Fruit fly (Drosophila melanogaster) whole organism, embryonic: ENCODE results near the gene caps.
A peak's percentile ranks its signal among the peaks of the same experiment; 100 is the strongest.

ENCODE experiments used
- Atf6 ChIP-seq: fragments of 200-800 bp; sonication (Bioruptor generic); IDR thresholded peaks from 2 replicates; pipeline ENCODE4 v1.3.6; 2022; ENCODE audit warnings: missing biosample characterization, missing genetic modification characterization
- Bgb ChIP-seq: fragments of 200-800 bp; sonication (Bioruptor generic); IDR thresholded peaks from 2 replicates; pipeline ENCODE4 v1.3.6; 2022; ENCODE audit warnings: missing biosample characterization, missing genetic modification characterization; ENCODE audit not compliant: partially characterized antibody
- CG10431 ChIP-seq: fragments of 200-800 bp; sonication (Bioruptor generic); optimal IDR thresholded peaks from 3 replicates; lab custom pipeline; 2018; ENCODE audit warnings: missing biosample characterization, mild to moderate bottlenecking, missing genetic modification characterization
- CG1233 ChIP-seq: fragments of 200-800 bp; sonication (Bioruptor generic); optimal IDR thresholded peaks from 4 replicates; lab custom pipeline; 2018; ENCODE audit warnings: missing biosample characterization, mild to moderate bottlenecking, missing genetic modification characterization
- CG13624 ChIP-seq: fragments of 200-800 bp; sonication (Bioruptor generic); optimal IDR thresholded peaks from 2 replicates; lab custom pipeline; 2016; ENCODE audit warnings: missing biosample characterization, missing genetic modification characterization
- CG13775 ChIP-seq: fragments of 200-800 bp; sonication (Bioruptor generic); optimal IDR thresholded peaks from 3 replicates; lab custom pipeline; 2017; ENCODE audit warnings: missing biosample characterization, mild to moderate bottlenecking, missing genetic modification characterization
- CG14014 ChIP-seq: fragments of 200-800 bp; sonication (Bioruptor generic); IDR thresholded peaks from 2 replicates; pipeline ENCODE4 v1.3.6; 2022; ENCODE audit warnings: missing biosample characterization, missing genetic modification characterization
- CG16863 ChIP-seq: fragments of 200-800 bp; sonication (Bioruptor generic); optimal IDR thresholded peaks from 3 replicates; lab custom pipeline; 2016; ENCODE audit warnings: missing biosample characterization, missing genetic modification characterization
- CG17186 ChIP-seq: fragments of 200-800 bp; sonication (Bioruptor generic); optimal IDR thresholded peaks from 3 replicates; lab custom pipeline; 2017; ENCODE audit warnings: missing biosample characterization, missing genetic modification reagents, missing genetic modification characterization
- CG1832 ChIP-seq: fragments of 200-800 bp; sonication (Bioruptor generic); optimal IDR thresholded peaks from 2 replicates; lab custom pipeline; 2017; ENCODE audit warnings: missing biosample characterization, mild to moderate bottlenecking, missing genetic modification characterization, inconsistent platforms
- CG18764 ChIP-seq: fragments of 200-800 bp; sonication (Bioruptor generic); optimal IDR thresholded peaks from 3 replicates; lab custom pipeline; 2016; ENCODE audit warnings: missing biosample characterization, missing genetic modification characterization
- CG31365 ChIP-seq: fragments of 200-800 bp; sonication (Bioruptor generic); optimal IDR thresholded peaks from 2 replicates; lab custom pipeline; 2018; ENCODE audit warnings: missing biosample characterization, mild to moderate bottlenecking, missing genetic modification characterization
- CG4707 ChIP-seq: fragments of 200-800 bp; sonication (Bioruptor generic); optimal IDR thresholded peaks from 2 replicates; lab custom pipeline; 2018; ENCODE audit warnings: missing biosample characterization, mild to moderate bottlenecking, missing genetic modification characterization, moderate library complexity
- CG4730 ChIP-seq: fragments of 200-800 bp; sonication (Bioruptor generic); IDR thresholded peaks from 2 replicates; pipeline ENCODE4 v1.3.6; 2022; ENCODE audit warnings: missing biosample characterization, missing genetic modification characterization
- CG7839 ChIP-seq: fragments of 200-800 bp; sonication (Bioruptor generic); optimal IDR thresholded peaks from 3 replicates; lab custom pipeline; 2018; ENCODE audit warnings: missing biosample characterization, mild to moderate bottlenecking, missing genetic modification characterization, moderate library complexity
- CG8478 ChIP-seq: fragments of >200 bp; optimal IDR thresholded peaks from 2 replicates; lab custom pipeline; 2018
- CG8924 ChIP-seq: fragments of 200-800 bp; optimal IDR thresholded peaks from 3 replicates; lab custom pipeline; 2019; ENCODE audit warnings: missing biosample characterization, mild to moderate bottlenecking, missing genetic modification characterization, moderate library complexity
- Camta ChIP-seq: fragments of 200-800 bp; sonication (Bioruptor generic); optimal IDR thresholded peaks from 2 replicates; lab custom pipeline; 2016; ENCODE audit warnings: missing biosample characterization, missing genetic modification characterization
- D ChIP-seq, 2 experiments: fragments of 200-800 bp in 1 of 2; fragments of >200 bp in 1 of 2; sonication (Bioruptor generic) in 1 of 2; optimal IDR thresholded peaks; 2 replicates in 1 of 2; 3 replicates in 1 of 2; lab custom pipeline; 2017; ENCODE audit warnings: mild to moderate bottlenecking in 1 of 2, missing biosample characterization in 1 of 2, missing genetic modification characterization in 1 of 2, missing genetic modification reagents in 1 of 2
- Dll ChIP-seq: fragments of 200-800 bp; sonication (Bioruptor generic); IDR thresholded peaks from 4 replicates; pipeline ENCODE4 v1.3.6; 2022; ENCODE audit warnings: missing biosample characterization, missing genetic modification characterization; ENCODE audit not compliant: partially characterized antibody
- Drgx ChIP-seq: fragments of 200-800 bp; sonication (Bioruptor generic); IDR thresholded peaks from 2 replicates; pipeline ENCODE4 v1.3.6; 2022; ENCODE audit warnings: missing biosample characterization, missing genetic modification characterization
- Lhr ChIP-seq: fragments of 200-800 bp; sonication (Bioruptor generic); optimal IDR thresholded peaks from 3 replicates; lab custom pipeline; 2017; ENCODE audit warnings: mild to moderate bottlenecking, missing biosample characterization, missing genetic modification reagents, missing genetic modification characterization
- Mrtf ChIP-seq: fragments of 200-800 bp; sonication (Bioruptor generic); IDR thresholded peaks from 3 replicates; pipeline ENCODE4 v1.3.6; 2022; ENCODE audit warnings: missing biosample characterization, missing genetic modification characterization
- Oaz ChIP-seq: fragments of 200-800 bp; sonication (Bioruptor generic); IDR thresholded peaks from 2 replicates; pipeline ENCODE4 v1.3.6; 2022; ENCODE audit warnings: missing biosample characterization, missing genetic modification characterization
- Spps ChIP-seq: fragments of 200-800 bp; sonication (Bioruptor generic); optimal IDR thresholded peaks from 2 replicates; lab custom pipeline; 2018; ENCODE audit warnings: missing biosample characterization, mild to moderate bottlenecking, missing genetic modification characterization
- ase ChIP-seq: fragments of 200-800 bp; sonication (Bioruptor generic); IDR thresholded peaks from 3 replicates; pipeline ENCODE4 v1.3.6; 2022; ENCODE audit warnings: missing biosample characterization, missing genetic modification characterization
- bcd ChIP-seq: fragments of 200-800 bp; sonication (Bioruptor generic); optimal IDR thresholded peaks from 2 replicates; lab custom pipeline; 2017; ENCODE audit warnings: missing biosample characterization, mild to moderate bottlenecking, missing genetic modification characterization
- chn ChIP-seq: fragments of 200-800 bp; sonication (Bioruptor generic); optimal IDR thresholded peaks from 2 replicates; lab custom pipeline; 2016; ENCODE audit warnings: missing biosample characterization, missing genetic modification characterization
- da ChIP-seq: fragments of 200-800 bp; sonication (Bioruptor generic); optimal IDR thresholded peaks from 2 replicates; lab custom pipeline; 2016; ENCODE audit warnings: missing biosample characterization, missing genetic modification characterization
- danr ChIP-seq: fragments of 200-800 bp; sonication (Bioruptor generic); IDR thresholded peaks from 2 replicates; pipeline ENCODE4 v1.3.6; 2022; ENCODE audit warnings: missing biosample characterization, missing genetic modification characterization
- dimm ChIP-seq: fragments of 200-800 bp; sonication (Bioruptor generic); IDR thresholded peaks from 2 replicates; pipeline ENCODE4 v1.3.6; 2022; ENCODE audit warnings: missing biosample characterization, missing genetic modification characterization
- disco-r ChIP-seq: fragments of 200-800 bp; sonication (Bioruptor generic); optimal IDR thresholded peaks from 2 replicates; lab custom pipeline; 2016; ENCODE audit warnings: missing biosample characterization, missing genetic modification characterization
- eyg ChIP-seq: fragments of 200-800 bp; sonication (Bioruptor generic); optimal IDR thresholded peaks from 3 replicates; lab custom pipeline; 2016; ENCODE audit warnings: missing biosample characterization, missing genetic modification characterization
- gsb ChIP-seq: fragments of 200-800 bp; sonication (Bioruptor generic); IDR thresholded peaks from 2 replicates; pipeline ENCODE4 v1.3.6; 2022; ENCODE audit warnings: missing biosample characterization, missing genetic modification characterization
- gt ChIP-seq: fragments of 200-800 bp; sonication (Bioruptor generic); IDR thresholded peaks from 2 replicates; pipeline ENCODE4 v1.3.6; 2022; ENCODE audit warnings: missing biosample characterization, missing genetic modification characterization
- hbn ChIP-seq: fragments of 200-800 bp; sonication (Bioruptor generic); IDR thresholded peaks from 2 replicates; pipeline ENCODE4 v1.3.6; 2022; ENCODE audit warnings: missing biosample characterization, missing genetic modification characterization; ENCODE audit not compliant: partially characterized antibody
- lab ChIP-seq: fragments of 200-800 bp; sonication (Bioruptor generic); optimal IDR thresholded peaks from 3 replicates; lab custom pipeline; 2017; ENCODE audit warnings: missing biosample characterization, missing genetic modification characterization, mild to moderate bottlenecking, moderate library complexity, missing genetic modification reagents
- lola ChIP-seq, 3 experiments: fragments of >200 bp in 2 of 3; fragments of 200-800 bp in 1 of 3; sonication (Bioruptor generic) in 1 of 3; optimal IDR thresholded peaks; 2 replicates each; lab custom pipeline; 2017 to 2019; ENCODE audit warnings: missing biosample characterization in 3 of 3, missing genetic modification characterization in 3 of 3, mild to moderate bottlenecking in 1 of 3, moderate library complexity in 1 of 3
- mirr ChIP-seq: fragments of 200-800 bp; sonication (Bioruptor generic); optimal IDR thresholded peaks from 3 replicates; lab custom pipeline; 2018; ENCODE audit warnings: missing biosample characterization, mild to moderate bottlenecking, missing genetic modification characterization
- odd ChIP-seq: fragments of 200-800 bp; sonication (Bioruptor generic); optimal IDR thresholded peaks from 2 replicates; lab custom pipeline; 2017; ENCODE audit warnings: missing biosample characterization, mild to moderate bottlenecking, missing genetic modification characterization
- otp ChIP-seq: fragments of 200-800 bp; sonication (Bioruptor generic); IDR thresholded peaks from 3 replicates; pipeline ENCODE4, ENCODE4 v1.3.6; 2022; ENCODE audit warnings: missing biosample characterization, missing genetic modification characterization
- ranshi ChIP-seq: fragments of 200-800 bp; sonication (Bioruptor generic); IDR thresholded peaks from 2 replicates; pipeline ENCODE4 v1.3.6; 2022; ENCODE audit warnings: missing biosample characterization, missing genetic modification characterization
- repo ChIP-seq: fragments of 200-800 bp; sonication (Bioruptor generic); optimal IDR thresholded peaks from 2 replicates; lab custom pipeline; 2016; ENCODE audit warnings: missing biosample characterization, missing genetic modification characterization
- row ChIP-seq: fragments of 200-800 bp; sonication (Bioruptor generic); IDR thresholded peaks from 3 replicates; pipeline ENCODE4 v1.3.6; 2022; ENCODE audit warnings: missing biosample characterization, missing genetic modification characterization
- schlank ChIP-seq: fragments of 200-800 bp; sonication (Bioruptor generic); optimal IDR thresholded peaks from 2 replicates; lab custom pipeline; 2018; ENCODE audit warnings: missing biosample characterization, mild to moderate bottlenecking, missing genetic modification characterization
- scrt ChIP-seq: fragments of 200-800 bp; sonication (Bioruptor generic); optimal IDR thresholded peaks from 2 replicates; lab custom pipeline; 2018; ENCODE audit warnings: missing biosample characterization, mild to moderate bottlenecking, missing genetic modification characterization, moderate library complexity
- sqz ChIP-seq: fragments of 200-800 bp; sonication (Bioruptor generic); optimal IDR thresholded peaks from 3 replicates; lab custom pipeline; 2018; ENCODE audit warnings: missing biosample characterization, mild to moderate bottlenecking, missing genetic modification characterization
- sr ChIP-seq: fragments of 200-800 bp; sonication (Bioruptor generic); IDR thresholded peaks from 3 replicates; pipeline ENCODE4 v1.3.6; 2022; ENCODE audit warnings: missing biosample characterization, missing genetic modification characterization
- ssp ChIP-seq: fragments of 200-800 bp; sonication (Bioruptor generic); IDR thresholded peaks from 2 replicates; pipeline ENCODE4 v1.3.6; 2022; ENCODE audit warnings: missing biosample characterization, missing genetic modification characterization
- tap ChIP-seq: fragments of 200-800 bp; optimal IDR thresholded peaks from 3 replicates; lab custom pipeline; 2019; ENCODE audit warnings: missing biosample characterization, mild to moderate bottlenecking, missing genetic modification characterization, moderate library complexity
- wor ChIP-seq: fragments of 200-800 bp; sonication (Bioruptor generic); IDR thresholded peaks from 2 replicates; pipeline ENCODE4 v1.3.6; 2022; ENCODE audit warnings: missing biosample characterization, missing genetic modification characterization

Gene caps

DNA sequence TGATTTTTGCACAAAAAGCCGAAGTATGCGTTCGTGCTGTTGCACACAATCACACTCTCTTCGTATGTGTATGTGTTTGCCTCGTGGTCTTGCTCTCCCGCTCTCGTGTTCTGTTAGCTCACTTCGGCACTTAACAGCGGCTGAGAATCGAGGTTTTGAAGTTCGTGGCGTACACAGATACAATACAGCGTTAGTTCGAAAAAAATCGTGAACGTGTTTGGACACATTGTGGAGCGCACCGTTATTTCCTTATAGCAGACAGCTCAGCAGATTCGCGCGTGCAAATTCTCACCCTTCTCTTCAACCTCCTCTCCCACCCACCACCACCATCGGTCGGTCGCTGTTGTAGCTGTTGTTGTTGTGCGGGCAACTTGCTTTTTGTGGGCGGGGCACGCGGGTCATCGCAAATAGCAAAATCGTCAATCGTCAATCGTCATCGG, at the start of gene caps (continued):
- no peak; the same call in 3 of the 4 replicates for TF ChIP-seq Dll (GFP tag; lab: Robert Waterston, UW)
- TF ChIP-seq wor (GFP tag; lab: Robert Waterston, UW): no peak
- TF ChIP-seq CG4707 (GFP tag; lab: Kevin White, UChicago): peak; percentile 4
- peak; percentile 97 for TF ChIP-seq sqz (GFP tag; lab: Kevin White, UChicago)
- TF ChIP-seq ranshi (GFP tag; lab: Robert Waterston, UW): no peak; the same call in 1 of the 2 replicates
- TF ChIP-seq row (GFP tag; lab: Robert Waterston, UW): no peak; the same call in 2 of the 3 replicates
- TF ChIP-seq ssp (GFP tag; lab: Robert Waterston, UW): no peak
- TF ChIP-seq odd (GFP tag; lab: Kevin White, UChicago): peak; percentile 14
- no peak for TF ChIP-seq CG17186
- no peak for TF ChIP-seq scrt
- no peak for TF ChIP-seq bcd (GFP tag; lab: Kevin White, UChicago)
- peak; percentile 63 for TF ChIP-seq lab (GFP tag; lab: Kevin White, UChicago)
- no peak for TF ChIP-seq gsb
- no peak for TF ChIP-seq Lhr
- no peak for TF ChIP-seq CG4730 (GFP tag; lab: Robert Waterston, UW)
- TF ChIP-seq disco-r (GFP tag; lab: Kevin White, UChicago): no peak
- no peak for TF ChIP-seq da (GFP tag; lab: Kevin White, UChicago)
- no peak for TF ChIP-seq CG8478 (lab: Kevin White, UChicago)
- no peak for TF ChIP-seq Mrtf (GFP tag; lab: Robert Waterston, UW)
- TF ChIP-seq schlank (tag; lab: Kevin White, UChicago): no peak
- no peak for TF ChIP-seq Camta
- TF ChIP-seq Spps (tag; lab: Kevin White, UChicago): no peak
- no peak for TF ChIP-seq otp (GFP tag; lab: Robert Waterston, UW)
- TF ChIP-seq CG13775 (GFP tag; lab: Kevin White, UChicago): no peak
- TF ChIP-seq CG13624 (GFP tag; lab: Kevin White, UChicago): peak; percentile 45
- no peak for TF ChIP-seq dimm (GFP tag; lab: Robert Waterston, UW)
- peak; percentile 77 for TF ChIP-seq mirr (GFP tag; lab: Kevin White, UChicago)
- TF ChIP-seq CG1832 (GFP tag; lab: Kevin White, UChicago): no peak
- TF ChIP-seq CG10431 (GFP tag; lab: Kevin White, UChicago): no peak
- TF ChIP-seq Oaz: no peak
- peak; percentile 21 for TF ChIP-seq CG8924 (tag; lab: Kevin White, UChicago)
- TF ChIP-seq Drgx: peak; percentile 41
- TF ChIP-seq lola (GFP tag; optimal IDR thresholded peaks at IDR 0.05; lab: Kevin White, UChicago): no peak
- peak; percentile 71 for TF ChIP-seq Bgb (GFP tag; lab: Robert Waterston, UW)
- no peak for TF ChIP-seq sr (GFP tag; lab: Robert Waterston, UW)
- TF ChIP-seq Atf6 (GFP tag; lab: Robert Waterston, UW): 0 out of 2 replicates have a peak, but pooled peaks have one; percentile 50
- TF ChIP-seq ase (GFP tag; lab: Robert Waterston, UW): no peak
- no peak for TF ChIP-seq tap (tag; lab: Kevin White, UChicago)
- no peak for TF ChIP-seq CG18764
- TF ChIP-seq hbn (GFP tag; lab: Robert Waterston, UW): peak; percentile 27; the same call in 1 of the 2 replicates
- TF ChIP-seq repo: no peak
- TF ChIP-seq chn (GFP tag; lab: Kevin White, UChicago): peak; percentile 22
- no peak for TF ChIP-seq CG31365 (tag; lab: Kevin White, UChicago)
- no peak for TF ChIP-seq CG1233 (GFP tag; lab: Kevin White, UChicago)
- TF ChIP-seq CG7839 (tag; lab: Kevin White, UChicago): peak; percentile 17
- TF ChIP-seq gt: no peak
- no peak for TF ChIP-seq eyg (GFP tag; lab: Kevin White, UChicago)
- TF ChIP-seq CG16863 (GFP tag; lab: Kevin White, UChicago): no peak
- TF ChIP-seq danr (GFP tag; lab: Robert Waterston, UW): no peak
- no peak for TF ChIP-seq D (optimal IDR thresholded peaks at IDR 0.05; lab: Kevin White, UChicago)
- no peak for TF ChIP-seq D (GFP tag; optimal IDR thresholded peaks at IDR 0.05; lab: Kevin White, UChicago)
- TF ChIP-seq CG14014: no peak; the same call in 1 of the 2 replicates
